Fruit fly (Drosophila melanogaster): ENCODE data around the gene Ac13E.

DNA sequence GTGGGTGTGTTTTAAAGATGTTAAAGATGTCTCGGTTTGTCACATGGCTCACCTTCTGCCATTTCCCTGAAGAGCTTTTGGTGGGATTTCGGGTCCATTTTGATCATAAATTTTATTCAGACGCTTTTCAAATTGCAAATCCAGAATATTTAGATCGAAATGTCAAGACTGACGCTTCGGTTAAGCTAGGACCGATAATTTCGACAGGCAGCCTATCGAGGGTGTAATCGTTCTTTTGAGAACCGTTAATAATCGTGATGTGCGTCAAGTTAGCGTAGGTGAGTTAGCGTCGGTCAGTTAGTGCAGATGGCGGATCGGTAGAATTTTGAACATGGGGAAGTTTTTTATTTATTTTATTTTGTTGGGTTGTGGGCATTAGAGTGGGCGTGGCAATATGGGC, 21.5 kb upstream of the Ac13E start, which contains the start of gene CG42299:
- TF ChIP-seq pan (optimal IDR thresholded peaks at IDR 0.05), result no peak
- TF ChIP-seq psq (optimal IDR thresholded peaks at IDR 0.05), result no peak
